Worm (Caenorhabditis elegans): ENCODE results near the gene Y17G7B.23.

Gene Y17G7B.23

ce11 chrII:12040167-12040566 is 41.2 kb downstream of the Y17G7B.23 start:
- TF ChIP-seq F13H6.1 (tag; optimal IDR thresholded peaks at IDR 0.05), result no peak
- TF ChIP-seq unc-42 (tag; optimal IDR thresholded peaks at IDR 0.05), result peak; percentile 79
- peak; percentile 30 for TF ChIP-seq ceh-18 (tag; optimal IDR thresholded peaks at IDR 0.05)
- TF ChIP-seq tbx-2 (tag; optimal IDR thresholded peaks at IDR 0.05), result peak; percentile 49
- no peak for TF ChIP-seq che-1 (tag; optimal IDR thresholded peaks at IDR 0.05)
- TF ChIP-seq C08G9.2 (tag; optimal IDR thresholded peaks at IDR 0.05), result no peak
- peak; percentile 62 for TF ChIP-seq sdc-2 (tag; optimal IDR thresholded peaks at IDR 0.05)
- TF ChIP-seq nfya-1 (tag; optimal IDR thresholded peaks at IDR 0.05), result peak; percentile 49
- TF ChIP-seq unc-55 (GFP tag; optimal IDR thresholded peaks at IDR 0.05), result no peak
- no peak for TF ChIP-seq elt-2 (tag; optimal IDR thresholded peaks at IDR 0.05)
- TF ChIP-seq nhr-11 (tag; optimal IDR thresholded peaks at IDR 0.05), result no peak
- no peak for TF ChIP-seq elt-4 (tag; optimal IDR thresholded peaks at IDR 0.05)
- peak; percentile 37 for TF ChIP-seq ceh-31 (tag; optimal IDR thresholded peaks at IDR 0.05)
- TF ChIP-seq T23F11.4 (GFP tag; optimal IDR thresholded peaks at IDR 0.05), result no peak

- no peak for TF ChIP-seq ceh-34 (tag; optimal IDR thresholded peaks at IDR 0.05)
- TF ChIP-seq hlh-13 (GFP tag; optimal IDR thresholded peaks at IDR 0.05), result no peak
- TF ChIP-seq odd-2 (tag; optimal IDR thresholded peaks at IDR 0.05), result no peak
- no peak for TF ChIP-seq madf-2 (tag; optimal IDR thresholded peaks at IDR 0.05)
- no peak for TF ChIP-seq pqm-1 (tag; optimal IDR thresholded peaks at IDR 0.05)
- no peak for TF ChIP-seq ceh-18 (tag; optimal IDR thresholded peaks at IDR 0.05)
- no peak for TF ChIP-seq ceh-6 (GFP tag; optimal IDR thresholded peaks at IDR 0.05)
- TF ChIP-seq dve-1 (tag; optimal IDR thresholded peaks at IDR 0.05), result no peak
- TF ChIP-seq elt-4 (tag; optimal IDR thresholded peaks at IDR 0.05), result no peak
- TF ChIP-seq ceh-24 (tag; optimal IDR thresholded peaks at IDR 0.05), result no peak
- TF ChIP-seq K09A11.1 (tag; optimal IDR thresholded peaks at IDR 0.05; ENCODE audit: insufficient read depth), result no peak
- TF ChIP-seq ama-1 (optimal IDR thresholded peaks at IDR 0.05), result no peak
- TF ChIP-seq hlh-6 (tag; optimal IDR thresholded peaks at IDR 0.05), result no peak
- TF ChIP-seq ztf-16 (tag; optimal IDR thresholded peaks at IDR 0.05), result no peak
- no peak for TF ChIP-seq pros-1 (tag; optimal IDR thresholded peaks at IDR 0.05)
- TF ChIP-seq tbx-7 (tag; optimal IDR thresholded peaks at IDR 0.05), result no peak
- TF ChIP-seq zip-5 (tag; optimal IDR thresholded peaks at IDR 0.05), result no peak
- no peak for TF ChIP-seq T23F11.4 (GFP tag; optimal IDR thresholded peaks at IDR 0.05)
Measured at ce11 chrII:12041116-12041515, 42.1 kb downstream of the Y17G7B.23 start.

ce11 chrII:12042108-12042960 is 43.3 kb downstream of the Y17G7B.23 start, which contains the start of gene ippk-1:
TSS of gene ippk-1 (plus strand) at chrII:12042910.
- TF ChIP-seq sdc-2 (tag; optimal IDR thresholded peaks at IDR 0.05), result peak; percentile 78
- no peak for TF ChIP-seq nhr-232 (tag; optimal IDR thresholded peaks at IDR 0.05)
- peak; percentile 94 for TF ChIP-seq fax-1 (tag; optimal IDR thresholded peaks at IDR 0.05)
- TF ChIP-seq fkh-6 (tag; optimal IDR thresholded peaks at IDR 0.05), result peak; percentile 67
- peak; percentile 41 for TF ChIP-seq madf-2 (tag; optimal IDR thresholded peaks at IDR 0.05)
- peak; percentile 54 for TF ChIP-seq C38D4.7 (GFP tag; optimal IDR thresholded peaks at IDR 0.05)
- TF ChIP-seq K02D7.2 (tag; optimal IDR thresholded peaks at IDR 0.05), result peak; percentile 53
- peak; percentile 99 for TF ChIP-seq ceh-31 (tag; optimal IDR thresholded peaks at IDR 0.05)
- TF ChIP-seq hlh-30 (tag; optimal IDR thresholded peaks at IDR 0.05; ENCODE audit: insufficient read depth), result peak; percentile 41
- TF ChIP-seq lim-6 (tag; optimal IDR thresholded peaks at IDR 0.05), result peak; percentile 97
- TF ChIP-seq hlh-6 (tag; optimal IDR thresholded peaks at IDR 0.05), result peak; percentile 61
- TF ChIP-seq rnt-1 (tag; optimal IDR thresholded peaks at IDR 0.05), result peak; percentile 98
- TF ChIP-seq pag-3 (tag; optimal IDR thresholded peaks at IDR 0.05; ENCODE audit: borderline replicate concordance), result peak; percentile 92
- TF ChIP-seq lin-11 (tag; optimal IDR thresholded peaks at IDR 0.05), result peak; percentile 19
- peak; percentile 77 for TF ChIP-seq dmd-4 (tag; optimal IDR thresholded peaks at IDR 0.05; ENCODE audit: borderline replicate concordance)
- TF ChIP-seq elt-4 (tag; optimal IDR thresholded peaks at IDR 0.05), result peak; percentile 69
- TF ChIP-seq pha-4 (tag; optimal IDR thresholded peaks at IDR 0.05), result no peak
- TF ChIP-seq tbx-2 (tag; optimal IDR thresholded peaks at IDR 0.05), result peak; percentile 97
- TF ChIP-seq elt-2 (tag; optimal IDR thresholded peaks at IDR 0.05), result peak; percentile 90
- peak; percentile 95 for TF ChIP-seq hlh-8 (tag; optimal IDR thresholded peaks at IDR 0.05)
- peak; percentile 95 for TF ChIP-seq zip-5 (tag; optimal IDR thresholded peaks at IDR 0.05)
- TF ChIP-seq eyg-1 (tag; optimal IDR thresholded peaks at IDR 0.05), result peak; percentile 54
- peak; percentile 98 for TF ChIP-seq ref-2 (tag; optimal IDR thresholded peaks at IDR 0.05)
- no peak for TF ChIP-seq ceh-45 (GFP tag; IDR thresholded peaks at IDR 0.05)
- peak; percentile 68 for TF ChIP-seq ceh-19 (GFP tag; optimal IDR thresholded peaks at IDR 0.05)
- TF ChIP-seq K09A11.1 (tag; optimal IDR thresholded peaks at IDR 0.05; ENCODE audit: insufficient read depth), result no peak
- peak; percentile 97 for TF ChIP-seq tbx-7 (tag; optimal IDR thresholded peaks at IDR 0.05)
- peak; percentile 94 for TF ChIP-seq pqm-1 (tag; optimal IDR thresholded peaks at IDR 0.05)
- TF ChIP-seq T23F11.4 (GFP tag; optimal IDR thresholded peaks at IDR 0.05), result peak; percentile 24

Data from whole organism, late embryonic.